Fruit fly (Drosophila melanogaster): ENCODE data around the gene CG32532.
A peak's percentile ranks its signal among the peaks of the same experiment; 100 is the strongest.

The CG32532 gene

dm6 chrX:19494285-19494684 lies 53.0 kb downstream of the CG32532 start, which contains the start of gene CG12204 (continued):
- TF ChIP-seq CG31365 (tag; optimal IDR thresholded peaks at IDR 0.05) (no peak), sens-2 (GFP tag; IDR thresholded peaks at IDR 0.05) (no peak), E2f1 (GFP tag; IDR thresholded peaks at IDR 0.05) (no peak), CG17328 (GFP tag; IDR thresholded peaks at IDR 0.05) (no peak), BEAF-32 (GFP tag; optimal IDR thresholded peaks at IDR 0.05) (no peak), CG34224 (GFP tag; IDR thresholded peaks at IDR 0.05; ENCODE audit: partially characterized antibody) (no peak), CG13287 (GFP tag; IDR thresholded peaks at IDR 0.05; ENCODE audit: partially characterized antibody) (no peak; the same call in 1 of the 2 replicates), CG10267 (tag; optimal IDR thresholded peaks at IDR 0.05) (peak; percentile 81), Mrtf (GFP tag; IDR thresholded peaks at IDR 0.05) (no peak), D (optimal IDR thresholded peaks at IDR 0.05) (no peak), D (GFP tag; optimal IDR thresholded peaks at IDR 0.05) (no peak), stc (GFP tag; IDR thresholded peaks at IDR 0.05) (no peak), CG14050 (GFP tag; IDR thresholded peaks at IDR 0.05) (no peak), Sin3A (optimal IDR thresholded peaks at IDR 0.05) (no peak), her (GFP tag; optimal IDR thresholded peaks at IDR 0.05) (peak; percentile 34), sd (tag; optimal IDR thresholded peaks at IDR 0.05) (no peak), sqz (GFP tag; optimal IDR thresholded peaks at IDR 0.05) (no peak), sens (GFP tag) (peak; percentile 80), ab (GFP tag; optimal IDR thresholded peaks at IDR 0.05) (no peak), cwo (GFP tag; optimal IDR thresholded peaks at IDR 0.05) (no peak), CG2120 (GFP tag; optimal IDR thresholded peaks at IDR 0.05) (peak; percentile 46), CG2129 (GFP tag; IDR thresholded peaks at IDR 0.05; ENCODE audit: partially characterized antibody) (no peak), CG1647 (GFP tag; optimal IDR thresholded peaks at IDR 0.05) (no peak), Xrp1 (GFP tag; IDR thresholded peaks at IDR 0.05) (no peak), CG18262 (tag; optimal IDR thresholded peaks at IDR 0.05) (no peak), CG7357 (GFP tag; IDR thresholded peaks at IDR 0.05) (no peak), CG5953 (GFP tag; IDR thresholded peaks at IDR 0.05) (no peak), HLH3B (GFP tag; IDR thresholded peaks at IDR 0.05) (no peak), pita (GFP tag; optimal IDR thresholded peaks at IDR 0.05) (no peak), TFAM (GFP tag; optimal IDR thresholded peaks at IDR 0.05) (no peak), h (optimal IDR thresholded peaks at IDR 0.05) (no peak), crp (GFP tag; optimal IDR thresholded peaks at IDR 0.05) (no peak), CG9932 (GFP tag; IDR thresholded peaks at IDR 0.05) (peak; percentile 20; the same call in 1 of the 2 replicates), Dfd (GFP tag; optimal IDR thresholded peaks at IDR 0.05) (no peak), sr (GFP tag; IDR thresholded peaks at IDR 0.05) (no peak), CG10321 (GFP tag; IDR thresholded peaks at IDR 0.05) (no peak), ci (GFP tag; IDR thresholded peaks at IDR 0.05) (peak; percentile 60; the same call in 1 of the 3 replicates), usp (GFP tag; optimal IDR thresholded peaks at IDR 0.05) (no peak), jumu (GFP tag; optimal IDR thresholded peaks at IDR 0.05) (no peak), CG31441 (GFP tag; IDR thresholded peaks at IDR 0.05) (no peak), row (GFP tag; IDR thresholded peaks at IDR 0.05) (no peak), gt (GFP tag; IDR thresholded peaks at IDR 0.05) (no peak), E2f2 (GFP tag; IDR thresholded peaks at IDR 0.05) (peak; percentile 14; the same call in 1 of the 2 replicates), CG17186 (GFP tag; optimal IDR thresholded peaks at IDR 0.05) (no peak), Fer3 (tag; optimal IDR thresholded peaks at IDR 0.05) (no peak), tap (tag; optimal IDR thresholded peaks at IDR 0.05) (no peak), Kr (GFP tag; optimal IDR thresholded peaks at IDR 0.05) (no peak), Sry-β (GFP tag; optimal IDR thresholded peaks at IDR 0.05) (no peak), CG17568 (GFP tag; optimal IDR thresholded peaks at IDR 0.05) (no peak), zfh2 (GFP tag; optimal IDR thresholded peaks at IDR 0.05) (no peak), CG16863 (GFP tag; optimal IDR thresholded peaks at IDR 0.05) (peak; percentile 28), CG8765 (GFP tag; IDR thresholded peaks at IDR 0.05) (no peak), CG16779 (GFP tag; IDR thresholded peaks at IDR 0.05) (no peak), slou (GFP tag; optimal IDR thresholded peaks at IDR 0.05) (no peak)

Data from whole organism, embryonic.